Worm (Caenorhabditis elegans): Measurements from ENCODE around the gene T28A11.13.

DNA sequence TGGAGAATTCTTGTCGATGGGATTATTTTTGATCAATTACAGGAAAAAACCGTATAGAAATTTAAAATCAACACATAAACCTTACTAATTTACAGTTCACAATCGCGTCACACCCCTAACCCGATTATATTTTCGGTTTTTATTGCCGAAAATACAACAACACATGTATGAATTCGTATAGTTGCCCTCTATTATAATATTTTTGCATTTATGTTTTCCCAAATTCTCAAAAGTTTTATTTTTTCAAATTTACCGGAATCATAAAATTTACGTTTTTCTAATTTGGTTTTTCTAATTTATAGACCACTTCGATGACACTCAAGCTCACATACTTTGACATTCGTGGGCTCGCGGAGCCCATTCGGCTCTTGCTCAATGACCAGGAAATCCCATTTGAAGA lies 7.1 kb downstream of the T28A11.13 start, which contains the start of gene gst-23:
- TF ChIP-seq fos-1 (tag; optimal IDR thresholded peaks at IDR 0.05) (no peak), nhr-237 (tag; optimal IDR thresholded peaks at IDR 0.05) (no peak), zag-1 (tag; optimal IDR thresholded peaks at IDR 0.05) (no peak), nhr-6 (tag; optimal IDR thresholded peaks at IDR 0.05) (no peak), pqm-1 (tag; optimal IDR thresholded peaks at IDR 0.05) (no peak), jun-1 (tag; optimal IDR thresholded peaks at IDR 0.05) (no peak), dmd-9 (GFP tag; IDR thresholded peaks at IDR 0.05) (no peak)

Measured in whole organism, L4 larva.